Fruit fly (Drosophila melanogaster) whole organism, embryonic: ENCODE measurements around the gene Lamtor3.

Experiments used
- Awh ChIP-seq: fragments of 200-800 bp; sonication (Bioruptor generic); IDR thresholded peaks from 2 replicates; pipeline ENCODE4, ENCODE4 v1.3.6; 2022; ENCODE audit warnings: missing biosample characterization, missing genetic modification characterization
- CG10321 ChIP-seq: fragments of 200-800 bp; sonication (Bioruptor generic); IDR thresholded peaks from 2 replicates; pipeline ENCODE4 v1.3.6; 2022; ENCODE audit warnings: missing biosample characterization, missing genetic modification characterization
- CG11247 ChIP-seq: fragments of 200-800 bp; sonication (Bioruptor generic); IDR thresholded peaks from 2 replicates; pipeline ENCODE4 v1.3.6; 2022; ENCODE audit warnings: missing biosample characterization, missing genetic modification characterization
- CG12219 ChIP-seq: fragments of 200-800 bp; sonication (Bioruptor generic); optimal IDR thresholded peaks from 3 replicates; lab custom pipeline; 2018; ENCODE audit warnings: missing biosample characterization, mild to moderate bottlenecking, missing genetic modification characterization
- CG12299 ChIP-seq: fragments of 200-800 bp; sonication (Bioruptor generic); optimal IDR thresholded peaks from 2 replicates; lab custom pipeline; 2018; ENCODE audit warnings: missing biosample characterization, mild to moderate bottlenecking, missing genetic modification characterization
- CG1233 ChIP-seq: fragments of 200-800 bp; sonication (Bioruptor generic); optimal IDR thresholded peaks from 4 replicates; lab custom pipeline; 2018; ENCODE audit warnings: missing biosample characterization, mild to moderate bottlenecking, missing genetic modification characterization
- CG13424 ChIP-seq: fragments of 200-800 bp; sonication (Bioruptor generic); optimal IDR thresholded peaks from 2 replicates; lab custom pipeline; 2019; ENCODE audit warnings: missing biosample characterization, mild to moderate bottlenecking, missing genetic modification characterization, moderate library complexity
- CG14050 ChIP-seq: fragments of 200-800 bp; sonication (Bioruptor generic); IDR thresholded peaks from 3 replicates; pipeline ENCODE4 v1.3.6; 2022; ENCODE audit warnings: missing biosample characterization, missing genetic modification characterization
- CG14710 ChIP-seq: fragments of 200-800 bp; sonication (Bioruptor generic); optimal IDR thresholded peaks from 3 replicates; lab custom pipeline; 2019; ENCODE audit warnings: missing biosample characterization, mild to moderate bottlenecking, missing genetic modification characterization, moderate library complexity
- CG17912 ChIP-seq: fragments of 200-800 bp; sonication (Bioruptor generic); optimal IDR thresholded peaks from 2 replicates; lab custom pipeline; 2018; ENCODE audit warnings: missing biosample characterization, mild to moderate bottlenecking, missing genetic modification characterization
- CG2199 ChIP-seq: fragments of 200-800 bp; sonication (Bioruptor generic); IDR thresholded peaks from 3 replicates; pipeline ENCODE4 v1.3.6; 2022; ENCODE audit warnings: missing biosample characterization, missing genetic modification characterization
- CG2875 ChIP-seq: fragments of 200-800 bp; sonication (Bioruptor generic); optimal IDR thresholded peaks from 2 replicates; lab custom pipeline; 2017; ENCODE audit warnings: missing biosample characterization, mild to moderate bottlenecking, missing genetic modification characterization, missing genetic modification reagents
- CG31365 ChIP-seq: fragments of 200-800 bp; sonication (Bioruptor generic); optimal IDR thresholded peaks from 2 replicates; lab custom pipeline; 2018; ENCODE audit warnings: missing biosample characterization, mild to moderate bottlenecking, missing genetic modification characterization
- CG33557 ChIP-seq: fragments of 200-800 bp; sonication (Bioruptor generic); optimal IDR thresholded peaks from 2 replicates; lab custom pipeline; 2019; ENCODE audit warnings: missing biosample characterization, mild to moderate bottlenecking, missing genetic modification characterization, moderate library complexity
- CG4404 ChIP-seq: fragments of 200-800 bp; sonication (Bioruptor generic); IDR thresholded peaks from 2 replicates; pipeline ENCODE4 v1.3.6; 2022; ENCODE audit warnings: missing biosample characterization, missing genetic modification characterization
- CG6854 ChIP-seq: fragments of 200-800 bp; sonication (Bioruptor generic); optimal IDR thresholded peaks from 3 replicates; lab custom pipeline; 2017; ENCODE audit warnings: missing biosample characterization, mild to moderate bottlenecking, missing genetic modification characterization
- CG9876 ChIP-seq: fragments of 200-800 bp; sonication (Bioruptor generic); optimal IDR thresholded peaks from 2 replicates; lab custom pipeline; 2016; ENCODE audit warnings: missing biosample characterization, missing genetic modification characterization
- CrebB ChIP-seq: fragments of 200-800 bp; sonication (Bioruptor generic); optimal IDR thresholded peaks from 3 replicates; lab custom pipeline; 2018; ENCODE audit warnings: missing biosample characterization, mild to moderate bottlenecking, missing genetic modification characterization
- Dp ChIP-seq: fragments of 200-800 bp; sonication (Bioruptor generic); optimal IDR thresholded peaks from 2 replicates; lab custom pipeline; 2018; ENCODE audit warnings: missing biosample characterization, mild to moderate bottlenecking, missing genetic modification characterization, moderate library complexity
- Dref ChIP-seq: fragments of 200-800 bp; sonication (Bioruptor generic); IDR thresholded peaks from 2 replicates; pipeline ENCODE4 v1.3.6; 2022; ENCODE audit warnings: missing biosample characterization, missing genetic modification characterization
- Drgx ChIP-seq: fragments of 200-800 bp; sonication (Bioruptor generic); IDR thresholded peaks from 2 replicates; pipeline ENCODE4 v1.3.6; 2022; ENCODE audit warnings: missing biosample characterization, missing genetic modification characterization
- H15 ChIP-seq: fragments of 200-800 bp; sonication (Bioruptor generic); IDR thresholded peaks from 3 replicates; pipeline ENCODE4 v1.3.6; 2022; ENCODE audit warnings: missing biosample characterization, missing genetic modification characterization
- Meics ChIP-seq: fragments of 200-800 bp; sonication (Bioruptor generic); optimal IDR thresholded peaks from 2 replicates; lab custom pipeline; 2017; ENCODE audit warnings: missing biosample characterization, mild to moderate bottlenecking, missing genetic modification characterization
- Mrtf ChIP-seq: fragments of 200-800 bp; sonication (Bioruptor generic); IDR thresholded peaks from 3 replicates; pipeline ENCODE4 v1.3.6; 2022; ENCODE audit warnings: missing biosample characterization, missing genetic modification characterization
- Nf-YA ChIP-seq: fragments of 200-800 bp; sonication (Bioruptor generic); IDR thresholded peaks from 2 replicates; pipeline ENCODE4 v1.3.6; 2022; ENCODE audit warnings: missing biosample characterization, missing genetic modification characterization
- Opbp ChIP-seq: fragments of 200-800 bp; sonication (Bioruptor generic); IDR thresholded peaks from 3 replicates; pipeline ENCODE4 v1.3.6; 2022; ENCODE audit warnings: missing biosample characterization, missing genetic modification characterization; ENCODE audit not compliant: partially characterized antibody
- Ravus ChIP-seq: fragments of 200-800 bp; sonication (Bioruptor generic); IDR thresholded peaks from 2 replicates; pipeline ENCODE4 v1.3.6; 2022; ENCODE audit warnings: missing biosample characterization, missing genetic modification characterization
- Rfx ChIP-seq: fragments of 200-800 bp; sonication (Bioruptor generic); IDR thresholded peaks from 2 replicates; pipeline ENCODE4 v1.3.6; 2022; ENCODE audit warnings: missing biosample characterization, missing genetic modification characterization
- ase ChIP-seq: fragments of 200-800 bp; sonication (Bioruptor generic); IDR thresholded peaks from 3 replicates; pipeline ENCODE4 v1.3.6; 2022; ENCODE audit warnings: missing biosample characterization, missing genetic modification characterization
- az2 ChIP-seq: fragments of 200-800 bp; sonication (Bioruptor generic); optimal IDR thresholded peaks from 3 replicates; lab custom pipeline; 2016; ENCODE audit warnings: missing biosample characterization, missing genetic modification characterization
- bbx ChIP-seq: fragments of 200-800 bp; sonication (Bioruptor generic); IDR thresholded peaks from 2 replicates; pipeline ENCODE4 v1.3.6; 2022; ENCODE audit warnings: missing biosample characterization, missing genetic modification characterization; ENCODE audit not compliant: partially characterized antibody
- bcd ChIP-seq: fragments of 200-800 bp; sonication (Bioruptor generic); optimal IDR thresholded peaks from 2 replicates; lab custom pipeline; 2017; ENCODE audit warnings: missing biosample characterization, mild to moderate bottlenecking, missing genetic modification characterization
- cato ChIP-seq: fragments of 200-800 bp; sonication (Bioruptor generic); optimal IDR thresholded peaks from 2 replicates; lab custom pipeline; 2016; ENCODE audit warnings: missing biosample characterization, missing genetic modification characterization, borderline replicate concordance
- croc ChIP-seq: fragments of 200-800 bp; sonication (Bioruptor generic); conservative IDR thresholded peaks from 3 replicates; pipeline ENCODE4 v1.3.6; 2022; ENCODE audit warnings: missing biosample characterization, missing genetic modification characterization
- dysf ChIP-seq: fragments of 200-800 bp; sonication (Bioruptor generic); IDR thresholded peaks from 3 replicates; pipeline ENCODE4 v1.3.6; 2022; ENCODE audit warnings: missing biosample characterization, missing genetic modification characterization
- fd3F ChIP-seq: fragments of 200-800 bp; sonication (Bioruptor generic); optimal IDR thresholded peaks from 2 replicates; lab custom pipeline; 2018; ENCODE audit warnings: missing biosample characterization, mild to moderate bottlenecking, missing genetic modification characterization, moderate library complexity
- gfzf ChIP-seq: fragments of 200-800 bp; sonication (Bioruptor generic); optimal IDR thresholded peaks from 2 replicates; lab custom pipeline; 2016; ENCODE audit warnings: missing biosample characterization, mild to moderate bottlenecking, missing genetic modification characterization, moderate library complexity
- grau ChIP-seq: fragments of 200-800 bp; optimal IDR thresholded peaks from 3 replicates; lab custom pipeline; 2019; ENCODE audit warnings: missing biosample characterization, mild to moderate bottlenecking, missing genetic modification characterization, moderate library complexity
- insv ChIP-seq, 2 experiments: fragments of 200-800 bp; sonication (Bioruptor generic); optimal IDR thresholded peaks; 3 replicates each; lab custom pipeline; 2016 to 2018; ENCODE audit warnings: missing biosample characterization in 2 of 2, missing genetic modification characterization in 2 of 2
- inv ChIP-seq: fragments of 200-800 bp; sonication (Bioruptor generic); IDR thresholded peaks from 2 replicates; pipeline ENCODE4 v1.3.6; 2022; ENCODE audit warnings: missing biosample characterization, missing genetic modification characterization; ENCODE audit not compliant: partially characterized antibody
- lola ChIP-seq, 3 experiments: fragments of >200 bp in 2 of 3; fragments of 200-800 bp in 1 of 3; sonication (Bioruptor generic) in 1 of 3; optimal IDR thresholded peaks; 2 replicates each; lab custom pipeline; 2017 to 2019; ENCODE audit warnings: missing biosample characterization in 3 of 3, missing genetic modification characterization in 3 of 3, mild to moderate bottlenecking in 1 of 3, moderate library complexity in 1 of 3
- maf-S ChIP-seq: fragments of 200-800 bp; sonication (Bioruptor generic); optimal IDR thresholded peaks from 2 replicates; lab custom pipeline; 2016; ENCODE audit warnings: missing biosample characterization, missing genetic modification characterization
- nmo ChIP-seq: fragments of 200-800 bp; sonication (Bioruptor generic); optimal IDR thresholded peaks from 2 replicates; lab custom pipeline; 2018; ENCODE audit warnings: missing biosample characterization, mild to moderate bottlenecking, missing genetic modification characterization, moderate library complexity
- pho ChIP-seq: fragments of 200-800 bp; sonication (Bioruptor generic); optimal IDR thresholded peaks from 2 replicates; lab custom pipeline; 2016; ENCODE audit warnings: missing biosample characterization, missing genetic modification characterization
- tna ChIP-seq: fragments of 200-800 bp; sonication (Bioruptor generic); IDR thresholded peaks from 2 replicates; pipeline ENCODE4 v1.3.6; 2022; ENCODE audit warnings: missing biosample characterization, missing genetic modification characterization; ENCODE audit not compliant: partially characterized antibody
- ttk ChIP-seq: fragments of 200-800 bp; sonication (Bioruptor generic); IDR thresholded peaks from 2 replicates; pipeline ENCODE4 v2.1.2; 2022; ENCODE audit warnings: missing biosample characterization, missing genetic modification characterization
- unpg ChIP-seq: fragments of 200-800 bp; sonication (Bioruptor generic); optimal IDR thresholded peaks from 3 replicates; lab custom pipeline; 2018; ENCODE audit warnings: missing biosample characterization, mild to moderate bottlenecking, missing genetic modification characterization, moderate library complexity
- vnd ChIP-seq: fragments of 200-800 bp; sonication (Bioruptor generic); IDR thresholded peaks from 3 replicates; pipeline ENCODE4 v1.3.6; 2022; ENCODE audit warnings: missing biosample characterization, missing genetic modification characterization; ENCODE audit not compliant: partially characterized antibody

Lamtor3 gene

DNA sequence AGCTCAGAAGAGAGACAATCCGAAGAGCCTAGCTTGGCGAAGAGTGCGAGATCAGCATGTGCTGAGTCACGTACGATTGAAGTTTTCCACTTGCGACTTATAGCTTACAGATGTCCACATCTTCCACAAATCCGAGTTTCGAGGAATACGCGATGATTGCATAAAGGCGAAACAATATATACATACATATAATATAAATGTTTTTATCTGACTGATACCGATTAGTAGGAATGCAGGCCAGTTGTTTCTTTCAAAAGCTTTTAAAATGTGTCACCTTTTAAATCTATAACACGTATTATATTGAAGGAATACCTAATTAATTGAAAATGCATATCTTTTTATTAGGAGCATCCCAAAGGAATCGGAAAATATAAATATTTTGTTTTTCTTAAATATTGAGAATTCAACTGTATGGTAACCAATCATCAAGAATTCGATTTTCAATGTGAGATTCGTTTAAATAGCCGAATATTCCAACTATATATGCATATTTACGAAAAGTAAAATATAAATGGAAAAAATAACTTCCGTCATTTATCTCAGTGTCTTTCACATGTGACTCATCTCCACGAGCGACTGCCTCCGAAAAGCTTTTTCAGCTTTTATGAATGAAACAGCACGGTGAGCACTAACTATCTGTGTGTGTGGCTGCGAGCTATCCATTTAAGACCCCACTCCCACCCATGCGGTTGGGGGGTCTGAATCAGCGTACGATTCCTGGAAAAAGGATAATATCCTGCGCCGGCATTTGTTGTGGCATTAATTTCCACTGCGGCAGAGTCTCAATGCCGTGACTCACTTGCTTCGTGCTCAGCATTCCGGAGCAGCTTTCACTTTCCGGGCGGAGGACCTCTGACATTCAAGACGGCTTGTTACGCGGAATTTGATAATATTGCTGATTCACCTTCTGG, 30.3 kb upstream of the Lamtor3 start (continued):
- no peak for TF ChIP-seq ase (GFP tag; lab: Robert Waterston, UW)
- peak; percentile 19 for TF ChIP-seq CrebB (tag; lab: Kevin White, UChicago)
- TF ChIP-seq nmo = no peak
- peak; percentile 63 for TF ChIP-seq CG6854
- peak; percentile 53 for TF ChIP-seq CG2875 (GFP tag; lab: Kevin White, UChicago)
- no peak for TF ChIP-seq inv (GFP tag; lab: Robert Waterston, UW)
- TF ChIP-seq CG11247 (GFP tag; lab: Robert Waterston, UW) = no peak; the same call in 1 of the 2 replicates
- no peak for TF ChIP-seq insv (GFP tag; optimal IDR thresholded peaks at IDR 0.05; lab: Kevin White, UChicago)
- TF ChIP-seq gfzf = no peak
- no peak for TF ChIP-seq CG9876 (GFP tag; lab: Kevin White, UChicago)
- TF ChIP-seq CG12219 (GFP tag; lab: Kevin White, UChicago) = peak; percentile 20
- TF ChIP-seq Awh (GFP tag; lab: Robert Waterston, UW) = no peak
- 0 out of 3 replicates have a peak, but pooled peaks have one; percentile 27 for TF ChIP-seq H15 (GFP tag; lab: Robert Waterston, UW)
- peak; percentile 7 for TF ChIP-seq CG31365
- peak; percentile 17 for TF ChIP-seq maf-S (GFP tag; lab: Kevin White, UChicago)
- peak; percentile 56 for TF ChIP-seq bcd
- no peak for TF ChIP-seq CG17912 (GFP tag; lab: Kevin White, UChicago)
- TF ChIP-seq pho (GFP tag; lab: Kevin White, UChicago) = peak; percentile 18
- TF ChIP-seq unpg (GFP tag; lab: Kevin White, UChicago) = peak; percentile 76
- peak; percentile 49; the same call in 2 of the 3 replicates for TF ChIP-seq CG14050 (GFP tag; lab: Robert Waterston, UW)
- TF ChIP-seq Drgx (GFP tag; lab: Robert Waterston, UW) = no peak; the same call in 1 of the 2 replicates
- TF ChIP-seq az2 (GFP tag; lab: Kevin White, UChicago) = peak; percentile 44
- TF ChIP-seq Ravus = no peak
- TF ChIP-seq vnd (GFP tag; lab: Robert Waterston, UW) = no peak
- TF ChIP-seq Nf-YA (GFP tag; lab: Robert Waterston, UW) = no peak
- no peak for TF ChIP-seq bbx (GFP tag; lab: Robert Waterston, UW)
- TF ChIP-seq ttk = no peak
- no peak for TF ChIP-seq Dp (GFP tag; lab: Kevin White, UChicago)
- TF ChIP-seq CG13424 (tag; lab: Kevin White, UChicago) = peak; percentile 70
- TF ChIP-seq fd3F (GFP tag; lab: Kevin White, UChicago) = peak; percentile 61
- peak; percentile 38 for TF ChIP-seq CG12299
- TF ChIP-seq Dref (GFP tag; lab: Robert Waterston, UW) = no peak
- no peak for TF ChIP-seq CG14710 (tag; lab: Kevin White, UChicago)
- TF ChIP-seq grau (tag; lab: Kevin White, UChicago) = peak; percentile 66
- no peak for TF ChIP-seq tna (GFP tag; lab: Robert Waterston, UW)
- no peak for TF ChIP-seq cato (GFP tag; lab: Kevin White, UChicago)
- no peak for TF ChIP-seq croc (GFP tag; lab: Robert Waterston, UW)
- no peak for TF ChIP-seq Mrtf (GFP tag; lab: Robert Waterston, UW)
- no peak for TF ChIP-seq CG2199 (GFP tag; lab: Robert Waterston, UW)
- peak; percentile 79 for TF ChIP-seq Meics (GFP tag; lab: Kevin White, UChicago)
- no peak for TF ChIP-seq Opbp (GFP tag; lab: Robert Waterston, UW)
- TF ChIP-seq lola (GFP tag; optimal IDR thresholded peaks at IDR 0.05; lab: Kevin White, UChicago) = no peak
- TF ChIP-seq Rfx (GFP tag; lab: Robert Waterston, UW) = peak; percentile 72
- no peak for TF ChIP-seq CG10321 (GFP tag; lab: Robert Waterston, UW)
- TF ChIP-seq CG4404 (GFP tag; lab: Robert Waterston, UW) = no peak
- peak; percentile 69; the same call in 2 of the 3 replicates for TF ChIP-seq dysf (GFP tag; lab: Robert Waterston, UW)
- no peak for TF ChIP-seq CG33557
- peak; percentile 63 for TF ChIP-seq CG1233 (GFP tag; lab: Kevin White, UChicago)
